Fruit fly (Drosophila melanogaster) whole organism, prepupa: ENCODE measurements around the gene CG11085.

Experiments
- Blimp-1 ChIP-seq: fragments of 200-800 bp; sonication (Bioruptor generic); optimal IDR thresholded peaks from 3 replicates; lab custom pipeline; 2017; ENCODE audit warnings: missing biosample characterization, missing genetic modification characterization, mild to moderate bottlenecking, moderate library complexity, missing genetic modification reagents
- CG10631 ChIP-seq: fragments of 200-800 bp; sonication (Bioruptor generic); optimal IDR thresholded peaks from 2 replicates; lab custom pipeline; 2016; ENCODE audit warnings: missing biosample characterization, missing genetic modification characterization
- CG10669 ChIP-seq: fragments of 200-800 bp; sonication (Bioruptor generic); optimal IDR thresholded peaks from 3 replicates; lab custom pipeline; 2018; ENCODE audit warnings: missing biosample characterization, mild to moderate bottlenecking, missing genetic modification characterization, moderate library complexity
- CG11294 ChIP-seq: fragments of 200-800 bp; sonication (Bioruptor generic); IDR thresholded peaks from 2 replicates; pipeline ENCODE4 v1.3.6; 2022; ENCODE audit warnings: missing biosample characterization, missing genetic modification characterization
- CG11762 ChIP-seq: fragments of 200-800 bp; sonication (Bioruptor generic); optimal IDR thresholded peaks from 3 replicates; lab custom pipeline; 2016; ENCODE audit warnings: missing biosample characterization, missing genetic modification characterization; ENCODE audit not compliant: insufficient read depth
- CG11902 ChIP-seq: fragments of 200-800 bp; sonication (Bioruptor generic); optimal IDR thresholded peaks from 3 replicates; lab custom pipeline; 2016; ENCODE audit warnings: missing biosample characterization, missing genetic modification characterization
- CG15336 ChIP-seq: fragments of 200-800 bp; sonication (Bioruptor generic); IDR thresholded peaks from 2 replicates; pipeline ENCODE4 v1.3.6; 2022; ENCODE audit warnings: missing biosample characterization, missing genetic modification characterization
- CG1621 ChIP-seq: fragments of 200-800 bp; sonication (Bioruptor generic); optimal IDR thresholded peaks from 3 replicates; lab custom pipeline; 2018; ENCODE audit warnings: missing biosample characterization, mild to moderate bottlenecking, missing genetic modification characterization
- CG16779 ChIP-seq: fragments of 200-800 bp; sonication (Bioruptor generic); optimal IDR thresholded peaks from 3 replicates; lab custom pipeline; 2017; ENCODE audit warnings: missing biosample characterization, mild to moderate bottlenecking, missing genetic modification characterization
- CG3032 ChIP-seq: fragments of 200-800 bp; optimal IDR thresholded peaks from 2 replicates; lab custom pipeline; 2019; ENCODE audit warnings: missing biosample characterization, mild to moderate bottlenecking, missing genetic modification characterization, moderate library complexity
- CG31627 ChIP-seq: fragments of 200-800 bp; sonication (Bioruptor generic); optimal IDR thresholded peaks from 3 replicates; lab custom pipeline; 2016; ENCODE audit warnings: missing biosample characterization, missing genetic modification characterization
- CG32006 ChIP-seq: fragments of 200-800 bp; sonication (Bioruptor generic); optimal IDR thresholded peaks from 3 replicates; lab custom pipeline; 2017; ENCODE audit warnings: missing biosample characterization, mild to moderate bottlenecking, missing genetic modification characterization
- CG3919 ChIP-seq: fragments of 200-800 bp; sonication (Bioruptor generic); optimal IDR thresholded peaks from 3 replicates; lab custom pipeline; 2016; ENCODE audit warnings: missing biosample characterization, missing genetic modification characterization
- CG4318 ChIP-seq: fragments of 200-800 bp; sonication (Bioruptor generic); optimal IDR thresholded peaks from 3 replicates; lab custom pipeline; 2017; ENCODE audit warnings: missing biosample characterization, mild to moderate bottlenecking, missing genetic modification characterization
- CG6163 ChIP-seq: fragments of 200-800 bp; sonication (Bioruptor generic); IDR thresholded peaks from 3 replicates; pipeline ENCODE4 v1.3.6; 2022; ENCODE audit warnings: missing biosample characterization, missing genetic modification characterization
- CG6276 ChIP-seq: fragments of 200-800 bp; sonication (Bioruptor generic); optimal IDR thresholded peaks from 2 replicates; lab custom pipeline; 2017; ENCODE audit warnings: missing biosample characterization, mild to moderate bottlenecking, missing genetic modification characterization
- CG6792 ChIP-seq: fragments of 200-800 bp; sonication (Bioruptor generic); optimal IDR thresholded peaks from 3 replicates; lab custom pipeline; 2016; ENCODE audit warnings: missing biosample characterization, missing genetic modification characterization
- CG6808 ChIP-seq: fragments of 200-800 bp; sonication (Bioruptor generic); optimal IDR thresholded peaks from 3 replicates; lab custom pipeline; 2017; ENCODE audit warnings: missing biosample characterization, missing genetic modification characterization, mild to moderate bottlenecking, moderate library complexity, missing genetic modification reagents
- CG6854 ChIP-seq: fragments of 200-800 bp; sonication (Bioruptor generic); optimal IDR thresholded peaks from 2 replicates; lab custom pipeline; 2017; ENCODE audit warnings: missing biosample characterization, mild to moderate bottlenecking, missing genetic modification characterization
- CG7368 ChIP-seq: fragments of 200-800 bp; sonication (Bioruptor generic); optimal IDR thresholded peaks from 3 replicates; lab custom pipeline; 2016; ENCODE audit warnings: missing biosample characterization, missing genetic modification characterization
- CG8119 ChIP-seq: fragments of 200-800 bp; sonication (Bioruptor generic); IDR thresholded peaks from 3 replicates; pipeline ENCODE4 v1.3.6; 2022; ENCODE audit warnings: missing biosample characterization, missing genetic modification characterization
- CG8319 ChIP-seq: fragments of 200-800 bp; sonication (Bioruptor generic); optimal IDR thresholded peaks from 3 replicates; lab custom pipeline; 2016; ENCODE audit warnings: missing biosample characterization, missing genetic modification characterization
- CG9139 ChIP-seq: fragments of 200-800 bp; sonication (Bioruptor generic); optimal IDR thresholded peaks from 3 replicates; lab custom pipeline; 2017; ENCODE audit warnings: missing biosample characterization, mild to moderate bottlenecking, missing genetic modification characterization
- Eip75B ChIP-seq: fragments of 200-800 bp; sonication (Bioruptor generic); optimal IDR thresholded peaks from 3 replicates; lab custom pipeline; 2016; ENCODE audit warnings: missing biosample characterization, missing genetic modification characterization
- Eip78C ChIP-seq: fragments of 200-800 bp; sonication (Bioruptor generic); peaks from one replicate; lab custom pipeline; 2016; ENCODE audit warnings: missing biosample characterization, missing genetic modification characterization
- Eip93F ChIP-seq: fragments of 200-800 bp; sonication (Bioruptor generic); optimal IDR thresholded peaks from 2 replicates; lab custom pipeline; 2016; ENCODE audit warnings: missing biosample characterization, mild to moderate bottlenecking, missing genetic modification characterization
- Ets21C ChIP-seq: fragments of 200-800 bp; sonication (Bioruptor generic); optimal IDR thresholded peaks from 3 replicates; lab custom pipeline; 2016; ENCODE audit warnings: missing biosample characterization, missing genetic modification characterization
- Ets96B ChIP-seq: fragments of 200-800 bp; optimal IDR thresholded peaks from 2 replicates; lab custom pipeline; 2019; ENCODE audit warnings: missing biosample characterization, mild to moderate bottlenecking, missing genetic modification characterization, moderate library complexity
- Hr38 ChIP-seq: sonication (Bioruptor generic); optimal IDR thresholded peaks from 2 replicates; lab custom pipeline; 2016; ENCODE audit warnings: missing biosample characterization, missing genetic modification characterization
- Hr39 ChIP-seq: fragments of 200-800 bp; sonication (Bioruptor generic); optimal IDR thresholded peaks from 2 replicates; lab custom pipeline; 2016; ENCODE audit warnings: missing biosample characterization, missing genetic modification characterization
- Hr4 ChIP-seq: fragments of 200-800 bp; sonication (Bioruptor generic); optimal IDR thresholded peaks from 3 replicates; lab custom pipeline; 2016; ENCODE audit warnings: missing biosample characterization, missing genetic modification characterization
- Lpt ChIP-seq: fragments of 200-800 bp; sonication (Bioruptor generic); optimal IDR thresholded peaks from 3 replicates; lab custom pipeline; 2016; ENCODE audit warnings: missing biosample characterization, missing genetic modification characterization
- Met ChIP-seq: fragments of 200-800 bp; sonication (Bioruptor generic); optimal IDR thresholded peaks from 3 replicates; lab custom pipeline; 2016; ENCODE audit warnings: missing biosample characterization, missing genetic modification characterization
- OdsH ChIP-seq: fragments of 200-800 bp; sonication (Bioruptor generic); optimal IDR thresholded peaks from 3 replicates; lab custom pipeline; 2016; ENCODE audit warnings: missing biosample characterization, missing genetic modification characterization
- Smox ChIP-seq: fragments of 200-800 bp; sonication (Bioruptor generic); optimal IDR thresholded peaks from 3 replicates; lab custom pipeline; 2016; ENCODE audit warnings: missing biosample characterization, missing genetic modification characterization
- Sox102F ChIP-seq: fragments of 200-800 bp; sonication (Bioruptor generic); optimal IDR thresholded peaks from 2 replicates; lab custom pipeline; 2016; ENCODE audit warnings: missing biosample characterization, mild to moderate bottlenecking, missing genetic modification characterization
- Sox14 ChIP-seq: fragments of 200-800 bp; sonication (Bioruptor generic); optimal IDR thresholded peaks from 3 replicates; lab custom pipeline; 2016; ENCODE audit warnings: missing biosample characterization, missing genetic modification characterization
- Sox15 ChIP-seq: fragments of 200-800 bp; sonication (Bioruptor generic); optimal IDR thresholded peaks from 3 replicates; lab custom pipeline; 2016; ENCODE audit warnings: missing biosample characterization, missing genetic modification characterization
- acj6 ChIP-seq: fragments of 200-800 bp; sonication (Bioruptor generic); optimal IDR thresholded peaks from 3 replicates; lab custom pipeline; 2016; ENCODE audit warnings: missing biosample characterization, missing genetic modification characterization
- cyc ChIP-seq: fragments of 200-800 bp; sonication (Bioruptor generic); optimal IDR thresholded peaks from 3 replicates; lab custom pipeline; 2016; ENCODE audit warnings: missing biosample characterization, missing genetic modification characterization
- dac ChIP-seq: fragments of 200-800 bp; sonication (Bioruptor generic); optimal IDR thresholded peaks from 2 replicates; lab custom pipeline; 2017; ENCODE audit warnings: missing biosample characterization, mild to moderate bottlenecking, missing genetic modification characterization
- dsx ChIP-seq: fragments of 200-800 bp; optimal IDR thresholded peaks from 3 replicates; lab custom pipeline; 2019; ENCODE audit warnings: missing biosample characterization, mild to moderate bottlenecking, missing genetic modification characterization, moderate library complexity; ENCODE audit not compliant: poor library complexity, severe bottlenecking
- eg ChIP-seq: fragments of 200-800 bp; sonication (Bioruptor generic); IDR thresholded peaks from 3 replicates; pipeline ENCODE4 v1.3.6; 2022; ENCODE audit warnings: missing biosample characterization, missing genetic modification characterization
- esn ChIP-seq: fragments of 200-800 bp; sonication (Bioruptor generic); optimal IDR thresholded peaks from 2 replicates; lab custom pipeline; 2016; ENCODE audit warnings: missing biosample characterization, mild to moderate bottlenecking, missing genetic modification characterization, moderate library complexity
- fd59A ChIP-seq: fragments of 200-800 bp; sonication (Bioruptor generic); optimal IDR thresholded peaks from 2 replicates; lab custom pipeline; 2017; ENCODE audit warnings: missing biosample characterization, mild to moderate bottlenecking, missing genetic modification characterization, missing genetic modification reagents
- fd85E ChIP-seq: fragments of 200-800 bp; sonication (Bioruptor generic); optimal IDR thresholded peaks from 3 replicates; lab custom pipeline; 2016; ENCODE audit warnings: missing biosample characterization, missing genetic modification characterization
- lz ChIP-seq: fragments of 200-800 bp; sonication (Bioruptor generic); optimal IDR thresholded peaks from 3 replicates; lab custom pipeline; 2016; ENCODE audit warnings: missing biosample characterization, missing genetic modification characterization
- net ChIP-seq: fragments of 200-800 bp; sonication (Bioruptor generic); optimal IDR thresholded peaks from 3 replicates; lab custom pipeline; 2016; ENCODE audit warnings: missing biosample characterization, missing genetic modification characterization
- spab ChIP-seq: fragments of 200-800 bp; sonication (Bioruptor generic); optimal IDR thresholded peaks from 2 replicates; lab custom pipeline; 2017; ENCODE audit warnings: missing biosample characterization, mild to moderate bottlenecking, missing genetic modification characterization, missing genetic modification reagents
- ss ChIP-seq, 2 experiments: fragments of 200-800 bp; sonication (Bioruptor generic); optimal IDR thresholded peaks; 2 replicates in 1 of 2; 3 replicates in 1 of 2; lab custom pipeline; 2017 to 2018; ENCODE audit warnings: mild to moderate bottlenecking in 2 of 2, missing biosample characterization in 2 of 2, missing genetic modification characterization in 2 of 2, moderate library complexity in 1 of 2
- svp ChIP-seq: fragments of 200-800 bp; sonication (Bioruptor generic); peaks from one replicate; lab custom pipeline; 2016; ENCODE audit warnings: missing biosample characterization, missing genetic modification characterization
- topi ChIP-seq: fragments of 200-800 bp; sonication (Bioruptor generic); optimal IDR thresholded peaks from 3 replicates; lab custom pipeline; 2016; ENCODE audit warnings: missing biosample characterization, missing genetic modification characterization
- vri ChIP-seq: fragments of 200-800 bp; sonication (Bioruptor generic); optimal IDR thresholded peaks from 3 replicates; lab custom pipeline; 2016; ENCODE audit warnings: missing biosample characterization, mild to moderate bottlenecking, missing genetic modification characterization

Gene CG11085

dm6 chrX:12653574-12653973, 37.5 kb downstream of the CG11085 start, which contains the start of gene CkIalpha:
Gene CkIalpha, plus strand, starts transcription at chrX:12653626.
- TF ChIP-seq CG6808 (GFP tag; lab: Kevin White, UChicago) (no peak), CG10631 (GFP tag; lab: Kevin White, UChicago) (peak; percentile 42), CG3919 (GFP tag; lab: Kevin White, UChicago) (peak; percentile 51), svp (no peak), CG6854 (no peak), Hr4 (GFP tag; lab: Kevin White, UChicago) (no peak), Smox (no peak), eg (no peak), OdsH (GFP tag; lab: Kevin White, UChicago) (no peak), Sox102F (GFP tag; lab: Kevin White, UChicago) (no peak), Hr39 (GFP tag; lab: Kevin White, UChicago) (peak; percentile 50), CG6276 (GFP tag; lab: Kevin White, UChicago) (no peak), acj6 (peak; percentile 17), vri (no peak), Lpt (GFP tag; lab: Kevin White, UChicago) (no peak), dsx (GFP tag; lab: Kevin White, UChicago) (no peak), CG10669 (GFP tag; lab: Kevin White, UChicago) (no peak), CG15336 (GFP tag; lab: Robert Waterston, UW) (no peak; the same call in 1 of the 2 replicates), lz (GFP tag; lab: Kevin White, UChicago) (peak; percentile 58), CG8119 (no peak), CG6163 (GFP tag; lab: Robert Waterston, UW) (no peak), CG9139 (GFP tag; lab: Kevin White, UChicago) (no peak), CG3032 (no peak), net (no peak), Blimp-1 (GFP tag; lab: Kevin White, UChicago) (no peak), Ets21C (GFP tag; lab: Kevin White, UChicago) (peak; percentile 25), CG16779 (tag; lab: Kevin White, UChicago) (no peak), topi (no peak), Hr38 (no peak), CG32006 (GFP tag; lab: Kevin White, UChicago) (no peak), ss (GFP tag; optimal IDR thresholded peaks at IDR 0.05; lab: Kevin White, UChicago) (no peak), Eip78C (GFP tag; lab: Kevin White, UChicago) (peak; percentile 53), esn (GFP tag; lab: Kevin White, UChicago) (peak; percentile 15), CG4318 (GFP tag; lab: Kevin White, UChicago) (no peak), Sox15 (GFP tag; lab: Kevin White, UChicago) (no peak), Eip75B (no peak), CG8319 (no peak), CG1621 (tag; lab: Kevin White, UChicago) (no peak), Eip93F (peak; percentile 18), Ets96B (tag; lab: Kevin White, UChicago) (no peak), CG11902 (GFP tag; lab: Kevin White, UChicago) (peak; percentile 29), Sox14 (GFP tag; lab: Kevin White, UChicago) (peak; percentile 48), spab (no peak), CG31627 (peak; percentile 52), Met (GFP tag; lab: Kevin White, UChicago) (peak; percentile 36), dac (GFP tag; lab: Kevin White, UChicago) (no peak), CG11294 (no peak), CG11762 (GFP tag; lab: Kevin White, UChicago) (no peak), fd59A (GFP tag; lab: Kevin White, UChicago) (no peak), fd85E (GFP tag; lab: Kevin White, UChicago) (no peak), cyc (peak; percentile 48), CG7368 (GFP tag; lab: Kevin White, UChicago) (no peak), CG6792 (no peak)
